Fruit fly (Drosophila melanogaster) whole organism, embryonic: Measurements from ENCODE around the gene TTLL5.
"Not testable (repeated sequence)": the region's sequence is repeated elsewhere in the genome, so short reads cannot be mapped to it uniquely, and the experiment has no call there.

Source experiments
- BEAF-32 ChIP-seq: fragments of 200-800 bp; sonication (Bioruptor generic); optimal IDR thresholded peaks from 3 replicates; lab custom pipeline; 2017; ENCODE audit warnings: missing biosample characterization, missing genetic modification characterization, mild to moderate bottlenecking, moderate library complexity, missing genetic modification reagents
- BtbVII ChIP-seq: fragments of 200-800 bp; sonication (Bioruptor generic); optimal IDR thresholded peaks from 3 replicates; lab custom pipeline; 2017; ENCODE audit warnings: missing biosample characterization, mild to moderate bottlenecking, missing genetic modification characterization
- CG10959 ChIP-seq: fragments of 200-800 bp; sonication (Bioruptor generic); IDR thresholded peaks from 2 replicates; pipeline ENCODE4 v1.3.6; 2022; ENCODE audit warnings: missing biosample characterization, missing genetic modification characterization
- CG11247 ChIP-seq: fragments of 200-800 bp; sonication (Bioruptor generic); IDR thresholded peaks from 2 replicates; pipeline ENCODE4 v1.3.6; 2022; ENCODE audit warnings: missing biosample characterization, missing genetic modification characterization
- CG11695 ChIP-seq: fragments of 200-800 bp; sonication (Bioruptor generic); IDR thresholded peaks from 3 replicates; pipeline ENCODE4 v1.3.6; 2022; ENCODE audit warnings: missing biosample characterization, missing genetic modification characterization
- CG12391 ChIP-seq: fragments of 200-800 bp; sonication (Bioruptor generic); optimal IDR thresholded peaks from 3 replicates; lab custom pipeline; 2018; ENCODE audit warnings: missing biosample characterization, mild to moderate bottlenecking, missing genetic modification characterization, moderate library complexity
- CG12659 ChIP-seq: fragments of 200-800 bp; sonication (Bioruptor generic); optimal IDR thresholded peaks from 3 replicates; lab custom pipeline; 2017; ENCODE audit warnings: mild to moderate bottlenecking, missing biosample characterization, missing genetic modification reagents, missing genetic modification characterization
- CG13296 ChIP-seq: fragments of 200-800 bp; sonication (Bioruptor generic); optimal IDR thresholded peaks from 3 replicates; lab custom pipeline; 2018; ENCODE audit warnings: missing biosample characterization, mild to moderate bottlenecking, missing genetic modification characterization
- CG14710 ChIP-seq: fragments of 200-800 bp; sonication (Bioruptor generic); optimal IDR thresholded peaks from 3 replicates; lab custom pipeline; 2019; ENCODE audit warnings: missing biosample characterization, mild to moderate bottlenecking, missing genetic modification characterization, moderate library complexity
- CG16779 ChIP-seq: fragments of 200-800 bp; sonication (Bioruptor generic); IDR thresholded peaks from 2 replicates; pipeline ENCODE4 v1.3.6; 2022; ENCODE audit warnings: missing biosample characterization, missing genetic modification characterization
- CG17361 ChIP-seq: fragments of 200-800 bp; sonication (Bioruptor generic); IDR thresholded peaks from 3 replicates; pipeline ENCODE4 v1.3.6; 2022; ENCODE audit warnings: missing biosample characterization, missing genetic modification characterization
- CG17385 ChIP-seq: fragments of 200-800 bp; sonication (Bioruptor generic); optimal IDR thresholded peaks from 3 replicates; lab custom pipeline; 2018; ENCODE audit warnings: missing biosample characterization, mild to moderate bottlenecking, missing genetic modification characterization
- CG2116 ChIP-seq: fragments of 200-800 bp; sonication (Bioruptor generic); optimal IDR thresholded peaks from 3 replicates; lab custom pipeline; 2018; ENCODE audit warnings: missing biosample characterization, mild to moderate bottlenecking, missing genetic modification characterization
- CG2889 ChIP-seq: fragments of 200-800 bp; sonication (Bioruptor generic); IDR thresholded peaks from 3 replicates; pipeline ENCODE4 v1.3.6; 2022; ENCODE audit warnings: missing biosample characterization, missing genetic modification characterization
- CG30020 ChIP-seq: fragments of 200-800 bp; optimal IDR thresholded peaks from 2 replicates; lab custom pipeline; 2019; ENCODE audit warnings: missing biosample characterization, mild to moderate bottlenecking, missing genetic modification characterization, moderate library complexity
- CG30431 ChIP-seq: fragments of 200-800 bp; sonication (Bioruptor generic); optimal IDR thresholded peaks from 2 replicates; lab custom pipeline; 2017; ENCODE audit warnings: missing biosample characterization, missing genetic modification characterization
- CG3407 ChIP-seq: fragments of 200-800 bp; sonication (Bioruptor generic); optimal IDR thresholded peaks from 2 replicates; lab custom pipeline; 2018; ENCODE audit warnings: missing biosample characterization, mild to moderate bottlenecking, missing genetic modification characterization
- CG4328 ChIP-seq: fragments of 200-800 bp; sonication (Bioruptor generic); optimal IDR thresholded peaks from 3 replicates; lab custom pipeline; 2017; ENCODE audit warnings: missing biosample characterization, missing genetic modification reagents, missing genetic modification characterization
- CG43689 ChIP-seq: fragments of 200-800 bp; sonication (Bioruptor generic); IDR thresholded peaks from 2 replicates; pipeline ENCODE4 v1.3.6; 2022; ENCODE audit warnings: missing biosample characterization, missing genetic modification characterization
- CG5245 ChIP-seq: fragments of 200-800 bp; sonication (Bioruptor generic); optimal IDR thresholded peaks from 3 replicates; lab custom pipeline; 2016; ENCODE audit warnings: missing biosample characterization, missing genetic modification characterization
- CG7987 ChIP-seq: fragments of 200-800 bp; sonication (Bioruptor generic); optimal IDR thresholded peaks from 2 replicates; lab custom pipeline; 2018; ENCODE audit warnings: missing biosample characterization, mild to moderate bottlenecking, missing genetic modification characterization, moderate library complexity
- CG9876 ChIP-seq: fragments of 200-800 bp; sonication (Bioruptor generic); optimal IDR thresholded peaks from 2 replicates; lab custom pipeline; 2016; ENCODE audit warnings: missing biosample characterization, missing genetic modification characterization
- CkIIα-i1 ChIP-seq: fragments of 200-800 bp; sonication (Bioruptor generic); IDR thresholded peaks from 2 replicates; pipeline ENCODE4 v1.3.6; 2022; ENCODE audit warnings: missing biosample characterization, missing genetic modification characterization
- D19B ChIP-seq: fragments of 200-800 bp; sonication (Bioruptor generic); optimal IDR thresholded peaks from 2 replicates; lab custom pipeline; 2017; ENCODE audit warnings: missing biosample characterization, mild to moderate bottlenecking, missing genetic modification characterization
- Dbx ChIP-seq: fragments of 200-800 bp; sonication (Bioruptor generic); IDR thresholded peaks from 3 replicates; pipeline ENCODE4 v1.3.6; 2022; ENCODE audit warnings: missing biosample characterization, missing genetic modification characterization
- Dp ChIP-seq: fragments of 200-800 bp; sonication (Bioruptor generic); optimal IDR thresholded peaks from 2 replicates; lab custom pipeline; 2018; ENCODE audit warnings: missing biosample characterization, mild to moderate bottlenecking, missing genetic modification characterization, moderate library complexity
- Hmr ChIP-seq: fragments of 200-800 bp; sonication (Bioruptor generic); optimal IDR thresholded peaks from 3 replicates; lab custom pipeline; 2017; ENCODE audit warnings: mild to moderate bottlenecking, missing biosample characterization, missing genetic modification reagents, missing genetic modification characterization
- MTF-1 ChIP-seq: fragments of 200-800 bp; sonication (Bioruptor generic); optimal IDR thresholded peaks from 2 replicates; lab custom pipeline; 2018; ENCODE audit warnings: missing biosample characterization, mild to moderate bottlenecking, missing genetic modification characterization, borderline replicate concordance
- Scr ChIP-seq: fragments of 200-800 bp; sonication (Bioruptor generic); IDR thresholded peaks from 2 replicates; pipeline ENCODE4 v1.3.6; 2022; ENCODE audit warnings: missing biosample characterization, missing genetic modification characterization; ENCODE audit not compliant: partially characterized antibody
- Usf ChIP-seq: fragments of 200-800 bp; sonication (Bioruptor generic); optimal IDR thresholded peaks from 2 replicates; lab custom pipeline; 2017; ENCODE audit warnings: missing genotype, missing biosample characterization, missing genetic modification characterization
- bowl ChIP-seq: fragments of 200-800 bp; sonication (Bioruptor generic); IDR thresholded peaks from 2 replicates; pipeline ENCODE4 v1.3.6; 2022; ENCODE audit warnings: missing biosample characterization, missing genetic modification characterization
- bsh ChIP-seq, 2 experiments: fragments of 200-800 bp; sonication (Bioruptor generic); optimal IDR thresholded peaks; 2 replicates each; lab custom pipeline; 2017 to 2018; ENCODE audit warnings: mild to moderate bottlenecking in 2 of 2, missing biosample characterization in 2 of 2, missing genetic modification characterization in 2 of 2, moderate library complexity in 1 of 2
- dati ChIP-seq: fragments of 200-800 bp; sonication (Bioruptor generic); IDR thresholded peaks from 2 replicates; pipeline ENCODE4 v1.3.6; 2022; ENCODE audit warnings: missing biosample characterization, missing genetic modification characterization
- ewg ChIP-seq: fragments of 200-800 bp; sonication (Bioruptor generic); optimal IDR thresholded peaks from 3 replicates; lab custom pipeline; 2017; ENCODE audit warnings: mild to moderate bottlenecking, missing biosample characterization, missing genetic modification reagents, missing genetic modification characterization
- ham ChIP-seq: fragments of 200-800 bp; sonication (Bioruptor generic); IDR thresholded peaks from 2 replicates; pipeline ENCODE4 v1.3.6; 2022; ENCODE audit warnings: missing biosample characterization, missing genetic modification characterization
- ind ChIP-seq: fragments of 200-800 bp; sonication (Bioruptor generic); optimal IDR thresholded peaks from 3 replicates; lab custom pipeline; 2016; ENCODE audit warnings: missing biosample characterization, missing genetic modification characterization
- ken ChIP-seq: fragments of 200-800 bp; sonication (Bioruptor generic); IDR thresholded peaks from 3 replicates; pipeline ENCODE4 v1.3.6; 2022; ENCODE audit warnings: missing biosample characterization, missing genetic modification characterization
- klu ChIP-seq: fragments of 200-800 bp; sonication (Bioruptor generic); IDR thresholded peaks from 2 replicates; pipeline ENCODE4 v1.3.6; 2022; ENCODE audit warnings: missing biosample characterization, missing genetic modification characterization
- onecut ChIP-seq: fragments of 200-800 bp; sonication (Bioruptor generic); IDR thresholded peaks from 2 replicates; pipeline ENCODE4 v1.3.6; 2022; ENCODE audit warnings: missing biosample characterization, missing genetic modification characterization
- pzg ChIP-seq: fragments of 200-800 bp; sonication (Bioruptor generic); optimal IDR thresholded peaks from 3 replicates; lab custom pipeline; 2018; ENCODE audit warnings: missing biosample characterization, mild to moderate bottlenecking, missing genetic modification characterization, moderate library complexity
- row ChIP-seq: fragments of 200-800 bp; sonication (Bioruptor generic); IDR thresholded peaks from 3 replicates; pipeline ENCODE4 v1.3.6; 2022; ENCODE audit warnings: missing biosample characterization, missing genetic modification characterization
- sc ChIP-seq, 3 experiments: fragments of >200 bp in 2 of 3; fragments of 200-800 bp in 1 of 3; sonication (Bioruptor generic) in 1 of 3; optimal IDR thresholded peaks; 2 replicates in 2 of 3; 3 replicates in 1 of 3; lab custom pipeline; 2017; ENCODE audit warnings: mild to moderate bottlenecking in 1 of 3, missing biosample characterization in 1 of 3, missing genetic modification characterization in 1 of 3, missing genetic modification reagents in 1 of 3
- tin ChIP-seq: fragments of 200-800 bp; sonication (Bioruptor generic); optimal IDR thresholded peaks from 3 replicates; lab custom pipeline; 2016; ENCODE audit warnings: missing biosample characterization, missing genetic modification characterization
- toy ChIP-seq: fragments of 200-800 bp; sonication (Bioruptor generic); IDR thresholded peaks from 2 replicates; pipeline ENCODE4 v1.3.6; 2022; ENCODE audit warnings: missing biosample characterization, missing genetic modification characterization
- vnd ChIP-seq: fragments of 200-800 bp; sonication (Bioruptor generic); IDR thresholded peaks from 3 replicates; pipeline ENCODE4 v1.3.6; 2022; ENCODE audit warnings: missing biosample characterization, missing genetic modification characterization; ENCODE audit not compliant: partially characterized antibody
- vvl ChIP-seq: fragments of 200-800 bp; sonication (Bioruptor generic); IDR thresholded peaks from 2 replicates; pipeline ENCODE4 v1.3.6; 2022; ENCODE audit warnings: missing biosample characterization, missing genetic modification characterization
- wdn ChIP-seq: fragments of 200-800 bp; sonication (Bioruptor generic); IDR thresholded peaks from 2 replicates; pipeline ENCODE4 v1.3.6; 2022; ENCODE audit warnings: missing biosample characterization, missing genetic modification characterization
- wek ChIP-seq: fragments of 200-800 bp; sonication (Bioruptor generic); optimal IDR thresholded peaks from 3 replicates; lab custom pipeline; 2018; ENCODE audit warnings: missing biosample characterization, mild to moderate bottlenecking, missing genetic modification characterization, moderate library complexity
- zen2 ChIP-seq: fragments of 200-800 bp; sonication (Bioruptor generic); IDR thresholded peaks from 3 replicates; pipeline ENCODE4 v1.3.6; 2022; ENCODE audit warnings: missing biosample characterization, missing genetic modification characterization; ENCODE audit not compliant: partially characterized antibody

Gene TTLL5

dm6 chr3R:25123262-25123661 is 542 bp upstream of the TTLL5 start, which contains the start of gene vig2 (continued):
- TF ChIP-seq CG2116 (GFP tag; lab: Kevin White, UChicago) = peak; percentile 50
- TF ChIP-seq ken (GFP tag; lab: Robert Waterston, UW) = peak; percentile 70
- TF ChIP-seq ham (GFP tag; lab: Robert Waterston, UW) = peak; percentile 68; the same call in 1 of the 2 replicates
- peak; percentile 63; the same call in 2 of the 3 replicates for TF ChIP-seq CG2889 (GFP tag; lab: Robert Waterston, UW)
- peak; percentile 81 for TF ChIP-seq CG11247 (GFP tag; lab: Robert Waterston, UW)
- TF ChIP-seq zen2 (GFP tag; lab: Robert Waterston, UW) = peak; percentile 77; the same call in 2 of the 3 replicates
- peak; percentile 56 for TF ChIP-seq CG13296 (GFP tag; lab: Kevin White, UChicago)
- peak; percentile 20 for TF ChIP-seq ind (GFP tag; lab: Kevin White, UChicago)
- TF ChIP-seq CkIIα-i1 (GFP tag; lab: Robert Waterston, UW) = peak; percentile 5; the same call in 1 of the 2 replicates
- TF ChIP-seq bowl = peak; percentile 73
- TF ChIP-seq CG5245 = peak; percentile 32
- peak; percentile 22 for TF ChIP-seq ewg (GFP tag; lab: Kevin White, UChicago)
- TF ChIP-seq row = peak; percentile 70
- TF ChIP-seq Usf (GFP tag; lab: Kevin White, UChicago) = peak; percentile 39
- TF ChIP-seq CG30020 (tag; lab: Kevin White, UChicago) = peak; percentile 25
- peak; percentile 57; the same call in 1 of the 2 replicates for TF ChIP-seq toy (GFP tag; lab: Robert Waterston, UW)
- TF ChIP-seq CG17385 (GFP tag; lab: Kevin White, UChicago) = peak; percentile 60
- TF ChIP-seq D19B (GFP tag; lab: Kevin White, UChicago) = peak; percentile 16
- 0 out of 2 replicates have a peak, but pooled peaks have one; percentile 62 for TF ChIP-seq dati
- TF ChIP-seq BtbVII (GFP tag; lab: Kevin White, UChicago) = peak; percentile 3
- peak; percentile 85 for TF ChIP-seq Dbx (GFP tag; lab: Robert Waterston, UW)
- TF ChIP-seq CG7987 (GFP tag; lab: Kevin White, UChicago) = peak; percentile 61
- peak; percentile 60 for TF ChIP-seq Hmr (GFP tag; lab: Kevin White, UChicago)
- peak; percentile 84 for TF ChIP-seq onecut (GFP tag; lab: Robert Waterston, UW)
- peak; percentile 3 for TF ChIP-seq tin (GFP tag; lab: Kevin White, UChicago)
- TF ChIP-seq CG16779 (GFP tag; lab: Robert Waterston, UW) = peak; percentile 66; the same call in 1 of the 2 replicates
- TF ChIP-seq CG9876 (GFP tag; lab: Kevin White, UChicago) = peak; percentile 4
- TF ChIP-seq MTF-1 (GFP tag; lab: Kevin White, UChicago) = peak; percentile 81
- peak; percentile 44 for TF ChIP-seq CG12659 (GFP tag; lab: Kevin White, UChicago)
- peak; percentile 12 for TF ChIP-seq CG3407 (GFP tag; lab: Kevin White, UChicago)
- peak; percentile 47; the same call in 1 of the 2 replicates for TF ChIP-seq CG10959
- TF ChIP-seq pzg (GFP tag; lab: Kevin White, UChicago) = peak; percentile 31
- peak; percentile 22 for TF ChIP-seq wek (GFP tag; lab: Kevin White, UChicago)
- 0 out of 2 replicates have a peak, but pooled peaks have one; percentile 38 for TF ChIP-seq klu (GFP tag; lab: Robert Waterston, UW)
- 0 out of 3 replicates have a peak, but pooled peaks have one; percentile 39 for TF ChIP-seq CG11695 (GFP tag; lab: Robert Waterston, UW)
- TF ChIP-seq CG4328 (GFP tag; lab: Kevin White, UChicago) = peak; percentile 17
- TF ChIP-seq Dp = peak; percentile 4
- TF ChIP-seq sc (optimal IDR thresholded peaks at IDR 0.05; lab: Kevin White, UChicago) = not testable (repeated sequence)
- TF ChIP-seq sc (GFP tag; optimal IDR thresholded peaks at IDR 0.05; lab: Kevin White, UChicago) = peak; percentile 3
- TF ChIP-seq BEAF-32 (GFP tag; lab: Kevin White, UChicago) = peak; percentile 71
- peak; percentile 85 for TF ChIP-seq vnd (GFP tag; lab: Robert Waterston, UW)
- peak; percentile 88 for TF ChIP-seq vvl (GFP tag; lab: Robert Waterston, UW)
- TF ChIP-seq CG30431 (GFP tag; lab: Kevin White, UChicago) = peak; percentile 39
- peak; percentile 67; the same call in 2 of the 3 replicates for TF ChIP-seq CG17361 (GFP tag; lab: Robert Waterston, UW)
- TF ChIP-seq bsh (GFP tag; optimal IDR thresholded peaks at IDR 0.05; lab: Kevin White, UChicago) = peak in 1 of 2 experiments; percentile 25
- TF ChIP-seq CG12391 (tag; lab: Kevin White, UChicago) = peak; percentile 27
- TF ChIP-seq CG43689 (GFP tag; lab: Robert Waterston, UW) = peak; percentile 77
- peak; percentile 43 for TF ChIP-seq CG14710
- peak; percentile 51; the same call in 1 of the 2 replicates for TF ChIP-seq wdn (GFP tag; lab: Robert Waterston, UW)
- TF ChIP-seq Scr = peak; percentile 90
